Fruit fly (Drosophila melanogaster) whole organism, embryonic: Measurements from ENCODE around the gene CG15283.

Source experiments
- Atf-2 ChIP-seq: fragments of 200-800 bp; sonication (Bioruptor generic); optimal IDR thresholded peaks from 2 replicates; lab custom pipeline; 2016; ENCODE audit warnings: missing biosample characterization, missing genetic modification characterization
- Bgb ChIP-seq: fragments of 200-800 bp; sonication (Bioruptor generic); IDR thresholded peaks from 2 replicates; pipeline ENCODE4 v1.3.6; 2022; ENCODE audit warnings: missing biosample characterization, missing genetic modification characterization; ENCODE audit not compliant: partially characterized antibody
- CG10654 ChIP-seq: fragments of 200-800 bp; sonication (Bioruptor generic); optimal IDR thresholded peaks from 2 replicates; lab custom pipeline; 2016; ENCODE audit warnings: missing biosample characterization, missing genetic modification characterization
- CG11093 ChIP-seq: fragments of 200-800 bp; sonication (Bioruptor generic); IDR thresholded peaks from 3 replicates; pipeline ENCODE4 v1.3.6; 2022; ENCODE audit warnings: missing biosample characterization, missing genetic modification characterization
- CG11456 ChIP-seq: fragments of 200-800 bp; sonication (Bioruptor generic); IDR thresholded peaks from 3 replicates; pipeline ENCODE4 v1.3.6; 2022; ENCODE audit warnings: missing biosample characterization, missing genetic modification characterization
- CG12219 ChIP-seq: fragments of 200-800 bp; sonication (Bioruptor generic); optimal IDR thresholded peaks from 3 replicates; lab custom pipeline; 2018; ENCODE audit warnings: missing biosample characterization, mild to moderate bottlenecking, missing genetic modification characterization
- CG12942 ChIP-seq: fragments of 200-800 bp; sonication (Bioruptor generic); optimal IDR thresholded peaks from 3 replicates; lab custom pipeline; 2016; ENCODE audit warnings: missing biosample characterization, missing genetic modification characterization
- CG13775 ChIP-seq: fragments of 200-800 bp; sonication (Bioruptor generic); optimal IDR thresholded peaks from 3 replicates; lab custom pipeline; 2017; ENCODE audit warnings: missing biosample characterization, mild to moderate bottlenecking, missing genetic modification characterization
- CG13894 ChIP-seq: fragments of 200-800 bp; sonication (Bioruptor generic); optimal IDR thresholded peaks from 3 replicates; lab custom pipeline; 2018; ENCODE audit warnings: missing biosample characterization, mild to moderate bottlenecking, missing genetic modification characterization, moderate library complexity
- CG1602 ChIP-seq: fragments of 200-800 bp; sonication (Bioruptor generic); optimal IDR thresholded peaks from 3 replicates; lab custom pipeline; 2016; ENCODE audit warnings: missing biosample characterization, missing genetic modification characterization
- CG18476 ChIP-seq: fragments of 200-800 bp; sonication (Bioruptor generic); optimal IDR thresholded peaks from 2 replicates; lab custom pipeline; 2016; ENCODE audit warnings: missing biosample characterization, mild to moderate bottlenecking, missing genetic modification characterization
- CG2120 ChIP-seq: fragments of 200-800 bp; sonication (Bioruptor generic); optimal IDR thresholded peaks from 3 replicates; lab custom pipeline; 2016; ENCODE audit warnings: missing biosample characterization, missing genetic modification characterization
- CG2889 ChIP-seq: fragments of 200-800 bp; sonication (Bioruptor generic); IDR thresholded peaks from 3 replicates; pipeline ENCODE4 v1.3.6; 2022; ENCODE audit warnings: missing biosample characterization, missing genetic modification characterization
- CG30020 ChIP-seq: fragments of 200-800 bp; optimal IDR thresholded peaks from 2 replicates; lab custom pipeline; 2019; ENCODE audit warnings: missing biosample characterization, mild to moderate bottlenecking, missing genetic modification characterization, moderate library complexity
- CG3065 ChIP-seq: fragments of 200-800 bp; sonication (Bioruptor generic); optimal IDR thresholded peaks from 2 replicates; lab custom pipeline; 2016; ENCODE audit warnings: missing biosample characterization, missing genetic modification characterization
- CG31441 ChIP-seq: fragments of 200-800 bp; sonication (Bioruptor generic); IDR thresholded peaks from 2 replicates; pipeline ENCODE4 v1.3.6; 2022; ENCODE audit warnings: missing biosample characterization, missing genetic modification characterization
- CG3407 ChIP-seq: fragments of 200-800 bp; sonication (Bioruptor generic); optimal IDR thresholded peaks from 2 replicates; lab custom pipeline; 2018; ENCODE audit warnings: missing biosample characterization, mild to moderate bottlenecking, missing genetic modification characterization
- CG4360 ChIP-seq: fragments of 200-800 bp; sonication (Bioruptor generic); IDR thresholded peaks from 2 replicates; pipeline ENCODE4 v1.3.6; 2022; ENCODE audit warnings: missing biosample characterization, missing genetic modification characterization
- CG4730 ChIP-seq: fragments of 200-800 bp; sonication (Bioruptor generic); IDR thresholded peaks from 2 replicates; pipeline ENCODE4 v1.3.6; 2022; ENCODE audit warnings: missing biosample characterization, missing genetic modification characterization
- CG5245 ChIP-seq: fragments of 200-800 bp; sonication (Bioruptor generic); optimal IDR thresholded peaks from 3 replicates; lab custom pipeline; 2016; ENCODE audit warnings: missing biosample characterization, missing genetic modification characterization
- CG7745 ChIP-seq: fragments of 200-800 bp; sonication (Bioruptor generic); optimal IDR thresholded peaks from 2 replicates; lab custom pipeline; 2018; ENCODE audit warnings: missing biosample characterization, mild to moderate bottlenecking, missing genetic modification characterization, moderate library complexity
- CG7963 ChIP-seq: fragments of 200-800 bp; sonication (Bioruptor generic); IDR thresholded peaks from 3 replicates; pipeline ENCODE4 v1.3.6; 2022; ENCODE audit warnings: missing biosample characterization, missing genetic modification characterization; ENCODE audit not compliant: partially characterized antibody
- CG9437 ChIP-seq: fragments of 200-800 bp; sonication (Bioruptor generic); optimal IDR thresholded peaks from 2 replicates; lab custom pipeline; 2018; ENCODE audit warnings: missing biosample characterization, mild to moderate bottlenecking, missing genetic modification characterization
- CG9609 ChIP-seq: fragments of 200-800 bp; sonication (Bioruptor generic); optimal IDR thresholded peaks from 3 replicates; lab custom pipeline; 2016; ENCODE audit warnings: missing biosample characterization, missing genetic modification characterization
- CG9932 ChIP-seq: fragments of 200-800 bp; sonication (Bioruptor generic); IDR thresholded peaks from 2 replicates; pipeline ENCODE4 v1.3.6; 2022; ENCODE audit warnings: missing biosample characterization, missing genetic modification characterization
- CTCF ChIP-seq: fragments of 200-800 bp; sonication (Bioruptor generic); optimal IDR thresholded peaks from 2 replicates; lab custom pipeline; 2017; ENCODE audit warnings: missing biosample characterization, mild to moderate bottlenecking, missing genetic modification characterization, moderate library complexity
- CrebB ChIP-seq: fragments of 200-800 bp; sonication (Bioruptor generic); optimal IDR thresholded peaks from 3 replicates; lab custom pipeline; 2018; ENCODE audit warnings: missing biosample characterization, mild to moderate bottlenecking, missing genetic modification characterization
- Dp ChIP-seq: fragments of 200-800 bp; sonication (Bioruptor generic); optimal IDR thresholded peaks from 2 replicates; lab custom pipeline; 2018; ENCODE audit warnings: missing biosample characterization, mild to moderate bottlenecking, missing genetic modification characterization, moderate library complexity
- Elba2 ChIP-seq: fragments of 200-800 bp; sonication (Bioruptor generic); optimal IDR thresholded peaks from 3 replicates; lab custom pipeline; 2016; ENCODE audit warnings: missing biosample characterization, missing genetic modification characterization
- Max ChIP-seq: fragments of 200-800 bp; sonication (Bioruptor generic); optimal IDR thresholded peaks from 2 replicates; lab custom pipeline; 2016; ENCODE audit warnings: missing biosample characterization, mild to moderate bottlenecking, missing genetic modification characterization
- Mes4 ChIP-seq: fragments of 200-800 bp; sonication (Bioruptor generic); optimal IDR thresholded peaks from 2 replicates; lab custom pipeline; 2016; ENCODE audit warnings: missing biosample characterization, missing genetic modification characterization
- NC2β ChIP-seq: fragments of 200-800 bp; sonication (Bioruptor generic); optimal IDR thresholded peaks from 2 replicates; lab custom pipeline; 2016; ENCODE audit warnings: missing biosample characterization, missing genetic modification characterization
- ara ChIP-seq: fragments of 200-800 bp; sonication (Bioruptor generic); IDR thresholded peaks from 2 replicates; pipeline ENCODE4 v1.3.6; 2022; ENCODE audit warnings: missing biosample characterization, missing genetic modification characterization
- br ChIP-seq: fragments of >200 bp; optimal IDR thresholded peaks from 2 replicates; lab custom pipeline; 2017
- btn ChIP-seq: fragments of 200-800 bp; sonication (Bioruptor generic); optimal IDR thresholded peaks from 2 replicates; lab custom pipeline; 2016; ENCODE audit warnings: missing biosample characterization, missing genetic modification characterization
- cato ChIP-seq: fragments of 200-800 bp; sonication (Bioruptor generic); optimal IDR thresholded peaks from 2 replicates; lab custom pipeline; 2016; ENCODE audit warnings: missing biosample characterization, missing genetic modification characterization, borderline replicate concordance
- ewg ChIP-seq: fragments of 200-800 bp; sonication (Bioruptor generic); optimal IDR thresholded peaks from 3 replicates; lab custom pipeline; 2017; ENCODE audit warnings: mild to moderate bottlenecking, missing biosample characterization, missing genetic modification reagents, missing genetic modification characterization
- fd102C ChIP-seq: fragments of 200-800 bp; sonication (Bioruptor generic); optimal IDR thresholded peaks from 2 replicates; lab custom pipeline; 2018; ENCODE audit warnings: missing biosample characterization, mild to moderate bottlenecking, missing genetic modification characterization, moderate library complexity
- ftz-f1 ChIP-seq: fragments of 200-800 bp; sonication (Bioruptor generic); optimal IDR thresholded peaks from 2 replicates; lab custom pipeline; 2016; ENCODE audit warnings: missing biosample characterization, missing genetic modification characterization
- gsb-n ChIP-seq: fragments of 200-800 bp; sonication (Bioruptor generic); optimal IDR thresholded peaks from 3 replicates; lab custom pipeline; 2018; ENCODE audit warnings: missing biosample characterization, mild to moderate bottlenecking, missing genetic modification characterization
- ind ChIP-seq: fragments of 200-800 bp; sonication (Bioruptor generic); optimal IDR thresholded peaks from 3 replicates; lab custom pipeline; 2016; ENCODE audit warnings: missing biosample characterization, missing genetic modification characterization
- lov ChIP-seq, 2 experiments: fragments of 200-800 bp in 1 of 2; fragments of >200 bp in 1 of 2; sonication (Bioruptor generic) in 1 of 2; IDR thresholded peaks in 1 of 2; optimal IDR thresholded peaks in 1 of 2; 2 replicates in 1 of 2; 3 replicates in 1 of 2; pipeline versions ENCODE4 v1.3.6 to Lab custom; 2017 to 2022; ENCODE audit warnings: missing biosample characterization in 1 of 2, missing genetic modification characterization in 1 of 2
- pnt ChIP-seq: fragments of 200-800 bp; sonication (Bioruptor generic); optimal IDR thresholded peaks from 3 replicates; lab custom pipeline; 2016; ENCODE audit warnings: missing biosample characterization, missing genetic modification characterization
- psq ChIP-seq: fragments of 200-800 bp; sonication (Bioruptor generic); optimal IDR thresholded peaks from 2 replicates; lab custom pipeline; 2017; ENCODE audit warnings: missing biosample characterization, missing genetic modification characterization
- pzg ChIP-seq: fragments of 200-800 bp; sonication (Bioruptor generic); optimal IDR thresholded peaks from 3 replicates; lab custom pipeline; 2018; ENCODE audit warnings: missing biosample characterization, mild to moderate bottlenecking, missing genetic modification characterization, moderate library complexity
- sr ChIP-seq: fragments of 200-800 bp; sonication (Bioruptor generic); IDR thresholded peaks from 3 replicates; pipeline ENCODE4 v1.3.6; 2022; ENCODE audit warnings: missing biosample characterization, missing genetic modification characterization
- ssp ChIP-seq: fragments of 200-800 bp; sonication (Bioruptor generic); IDR thresholded peaks from 2 replicates; pipeline ENCODE4 v1.3.6; 2022; ENCODE audit warnings: missing biosample characterization, missing genetic modification characterization
- trh ChIP-seq: fragments of 200-800 bp; sonication (Bioruptor generic); optimal IDR thresholded peaks from 2 replicates; lab custom pipeline; 2016; ENCODE audit warnings: missing biosample characterization, missing genetic modification characterization
- ttk ChIP-seq: fragments of 200-800 bp; sonication (Bioruptor generic); IDR thresholded peaks from 2 replicates; pipeline ENCODE4 v2.1.2; 2022; ENCODE audit warnings: missing biosample characterization, missing genetic modification characterization
- twi ChIP-seq: fragments of 200-800 bp; optimal IDR thresholded peaks from 2 replicates; lab custom pipeline; 2019; ENCODE audit warnings: missing biosample characterization, mild to moderate bottlenecking, missing genetic modification characterization, moderate library complexity
- zen2 ChIP-seq: fragments of 200-800 bp; sonication (Bioruptor generic); IDR thresholded peaks from 3 replicates; pipeline ENCODE4 v1.3.6; 2022; ENCODE audit warnings: missing biosample characterization, missing genetic modification characterization; ENCODE audit not compliant: partially characterized antibody

The CG15283 gene

dm6 chr2L:14461066-14461465 lies 10.3 kb upstream of the CG15283 start (continued):
- TF ChIP-seq twi (tag; lab: Kevin White, UChicago) (peak; percentile 84), CG9609 (GFP tag; lab: Kevin White, UChicago) (peak; percentile 70), Max (peak; percentile 69), CG10654 (GFP tag; lab: Kevin White, UChicago) (peak; percentile 64), pzg (no peak), Dp (GFP tag; lab: Kevin White, UChicago) (no peak), psq (GFP tag; lab: Kevin White, UChicago) (peak; percentile 46), ttk (GFP tag; lab: Robert Waterston, UW) (no peak; the same call in 1 of the 2 replicates), CG11456 (GFP tag; lab: Robert Waterston, UW) (peak; percentile 64; the same call in 1 of the 3 replicates), Mes4 (GFP tag; lab: Kevin White, UChicago) (peak; percentile 77), Atf-2 (GFP tag; lab: Kevin White, UChicago) (peak; percentile 79), CG3065 (peak; percentile 55), CG12219 (GFP tag; lab: Kevin White, UChicago) (peak; percentile 77), fd102C (GFP tag; lab: Kevin White, UChicago) (peak; percentile 96), zen2 (GFP tag; lab: Robert Waterston, UW) (no peak), CG18476 (GFP tag; lab: Kevin White, UChicago) (peak; percentile 66), CG12942 (GFP tag; lab: Kevin White, UChicago) (peak; percentile 48), CG3407 (GFP tag; lab: Kevin White, UChicago) (peak; percentile 73), CG13894 (tag; lab: Kevin White, UChicago) (no peak), CG9437 (GFP tag; lab: Kevin White, UChicago) (peak; percentile 56), CG30020 (peak; percentile 42), ara (GFP tag; lab: Robert Waterston, UW) (peak; percentile 93), lov (optimal IDR thresholded peaks at IDR 0.05; lab: Kevin White, UChicago) (no peak), lov (GFP tag; IDR thresholded peaks at IDR 0.05; lab: Robert Waterston, UW) (peak; percentile 86), btn (GFP tag; lab: Kevin White, UChicago) (peak; percentile 60), CG13775 (GFP tag; lab: Kevin White, UChicago) (peak; percentile 88), CG4730 (GFP tag; lab: Robert Waterston, UW) (peak; percentile 60), pnt (peak; percentile 59), CG31441 (GFP tag; lab: Robert Waterston, UW) (peak; percentile 82), CTCF (GFP tag; lab: Kevin White, UChicago) (peak; percentile 1), ssp (GFP tag; lab: Robert Waterston, UW) (peak; percentile 58), CG7745 (tag; lab: Kevin White, UChicago) (peak; percentile 37), CG2889 (peak; percentile 56; the same call in 2 of the 3 replicates), Bgb (GFP tag; lab: Robert Waterston, UW) (no peak), CG2120 (GFP tag; lab: Kevin White, UChicago) (peak; percentile 71), sr (GFP tag; lab: Robert Waterston, UW) (peak; percentile 53; the same call in 1 of the 3 replicates), NC2β (peak; percentile 82), CG9932 (GFP tag; lab: Robert Waterston, UW) (peak; percentile 55), ftz-f1 (GFP tag; lab: Kevin White, UChicago) (no peak), CrebB (peak; percentile 71), trh (GFP tag; lab: Kevin White, UChicago) (peak; percentile 67), CG11093 (GFP tag; lab: Robert Waterston, UW) (peak; percentile 74), ewg (GFP tag; lab: Kevin White, UChicago) (peak; percentile 56), CG7963 (GFP tag; lab: Robert Waterston, UW) (no peak), CG5245 (GFP tag; lab: Kevin White, UChicago) (peak; percentile 77), CG1602 (GFP tag; lab: Kevin White, UChicago) (peak; percentile 79), gsb-n (tag; lab: Kevin White, UChicago) (peak; percentile 82), cato (GFP tag; lab: Kevin White, UChicago) (peak; percentile 65), ind (GFP tag; lab: Kevin White, UChicago) (peak; percentile 47), CG4360 (GFP tag; lab: Robert Waterston, UW) (peak; percentile 54), br (lab: Kevin White, UChicago) (no peak), Elba2 (GFP tag; lab: Kevin White, UChicago) (peak; percentile 37)
